Fruit fly (Drosophila melanogaster) whole organism, embryonic: ENCODE data around the gene CG5510.

Experiments
- Atf3 ChIP-seq: fragments of 200-800 bp; sonication (Bioruptor generic); optimal IDR thresholded peaks from 3 replicates; lab custom pipeline; 2016; ENCODE audit warnings: missing biosample characterization, missing genetic modification characterization
- Atf6 ChIP-seq: fragments of 200-800 bp; sonication (Bioruptor generic); IDR thresholded peaks from 2 replicates; pipeline ENCODE4 v1.3.6; 2022; ENCODE audit warnings: missing biosample characterization, missing genetic modification characterization
- C15 ChIP-seq: fragments of 200-800 bp; sonication (Bioruptor generic); IDR thresholded peaks from 3 replicates; pipeline ENCODE4 v1.3.6; 2022; ENCODE audit warnings: missing biosample characterization, missing genetic modification characterization
- CG10274 ChIP-seq: fragments of 200-800 bp; sonication (Bioruptor generic); optimal IDR thresholded peaks from 3 replicates; lab custom pipeline; 2017; ENCODE audit warnings: missing biosample characterization, mild to moderate bottlenecking, missing genetic modification characterization
- CG12104 ChIP-seq: fragments of 200-800 bp; sonication (Bioruptor generic); optimal IDR thresholded peaks from 3 replicates; lab custom pipeline; 2016; ENCODE audit warnings: missing biosample characterization, missing genetic modification characterization
- CG14965 ChIP-seq: fragments of 200-800 bp; sonication (Bioruptor generic); optimal IDR thresholded peaks from 2 replicates; lab custom pipeline; 2016; ENCODE audit warnings: missing biosample characterization, missing genetic modification characterization, borderline replicate concordance
- CG15696 ChIP-seq: fragments of 200-800 bp; sonication (Bioruptor generic); optimal IDR thresholded peaks from 2 replicates; lab custom pipeline; 2019; ENCODE audit warnings: missing biosample characterization, mild to moderate bottlenecking, missing genetic modification characterization, moderate library complexity
- CG16813 ChIP-seq: fragments of 200-800 bp; sonication (Bioruptor generic); IDR thresholded peaks from 3 replicates; pipeline ENCODE4 v1.3.6; 2022; ENCODE audit warnings: missing biosample characterization, missing genetic modification characterization; ENCODE audit not compliant: partially characterized antibody
- CG16815 ChIP-seq: fragments of 200-800 bp; sonication (Bioruptor generic); optimal IDR thresholded peaks from 3 replicates; lab custom pipeline; 2017; ENCODE audit warnings: missing biosample characterization, mild to moderate bottlenecking, missing genetic modification characterization
- CG16863 ChIP-seq: fragments of 200-800 bp; sonication (Bioruptor generic); optimal IDR thresholded peaks from 3 replicates; lab custom pipeline; 2016; ENCODE audit warnings: missing biosample characterization, missing genetic modification characterization
- CG17385 ChIP-seq: fragments of 200-800 bp; sonication (Bioruptor generic); optimal IDR thresholded peaks from 3 replicates; lab custom pipeline; 2018; ENCODE audit warnings: missing biosample characterization, mild to moderate bottlenecking, missing genetic modification characterization
- CG2889 ChIP-seq: fragments of 200-800 bp; sonication (Bioruptor generic); IDR thresholded peaks from 3 replicates; pipeline ENCODE4 v1.3.6; 2022; ENCODE audit warnings: missing biosample characterization, missing genetic modification characterization
- CG34376 ChIP-seq: fragments of 200-800 bp; sonication (Bioruptor generic); optimal IDR thresholded peaks from 2 replicates; lab custom pipeline; 2018; ENCODE audit warnings: missing biosample characterization, mild to moderate bottlenecking, missing genetic modification characterization
- CG4617 ChIP-seq: fragments of 200-800 bp; sonication (Bioruptor generic); optimal IDR thresholded peaks from 3 replicates; lab custom pipeline; 2016; ENCODE audit warnings: missing biosample characterization, missing genetic modification characterization, borderline replicate concordance
- Chrac-16 ChIP-seq: fragments of 200-800 bp; sonication (Bioruptor generic); optimal IDR thresholded peaks from 3 replicates; lab custom pipeline; 2016; ENCODE audit warnings: missing biosample characterization, missing genetic modification characterization
- Dfd ChIP-seq, 2 experiments: fragments of >200 bp; optimal IDR thresholded peaks; 2 replicates each; lab custom pipeline; 2017; ENCODE audit warnings: missing biosample characterization in 2 of 2, missing genetic modification characterization in 2 of 2
- Dip3 ChIP-seq: fragments of 200-800 bp; sonication (Bioruptor generic); optimal IDR thresholded peaks from 3 replicates; lab custom pipeline; 2016; ENCODE audit warnings: missing biosample characterization, missing genetic modification characterization
- Drgx ChIP-seq: fragments of 200-800 bp; sonication (Bioruptor generic); IDR thresholded peaks from 2 replicates; pipeline ENCODE4 v1.3.6; 2022; ENCODE audit warnings: missing biosample characterization, missing genetic modification characterization
- E2f2 ChIP-seq: fragments of 200-800 bp; sonication (Bioruptor generic); IDR thresholded peaks from 2 replicates; pipeline ENCODE4 v1.3.6; 2022; ENCODE audit warnings: missing biosample characterization, missing genetic modification characterization
- Gsc ChIP-seq: fragments of 200-800 bp; sonication (Bioruptor generic); IDR thresholded peaks from 2 replicates; pipeline ENCODE4 v1.3.6; 2022; ENCODE audit warnings: missing biosample characterization, missing genetic modification characterization
- H2.0 ChIP-seq: fragments of 200-800 bp; sonication (Bioruptor generic); IDR thresholded peaks from 2 replicates; pipeline ENCODE4 v1.3.6; 2022; ENCODE audit warnings: missing biosample characterization, missing genetic modification characterization
- Hey ChIP-seq: fragments of 200-800 bp; sonication (Bioruptor generic); optimal IDR thresholded peaks from 3 replicates; lab custom pipeline; 2018; ENCODE audit warnings: missing biosample characterization, mild to moderate bottlenecking, missing genetic modification characterization
- HmgZ ChIP-seq: fragments of 200-800 bp; sonication (Bioruptor generic); optimal IDR thresholded peaks from 2 replicates; lab custom pipeline; 2018; ENCODE audit warnings: missing biosample characterization, mild to moderate bottlenecking, missing genetic modification characterization
- Med ChIP-seq: fragments of 200-800 bp; sonication (Bioruptor generic); peaks from one replicate; lab custom pipeline; 2016; ENCODE audit warnings: missing biosample characterization, missing genetic modification characterization, mild to moderate bottlenecking, inconsistent platforms, moderate library complexity
- PHDP ChIP-seq: fragments of 200-800 bp; sonication (Bioruptor generic); optimal IDR thresholded peaks from 3 replicates; lab custom pipeline; 2018; ENCODE audit warnings: missing biosample characterization, mild to moderate bottlenecking, missing genetic modification characterization, moderate library complexity
- Pdp1 ChIP-seq, 2 experiments: fragments of 200-800 bp; sonication (Bioruptor generic); optimal IDR thresholded peaks; 3 replicates each; lab custom pipeline; 2016; ENCODE audit warnings: missing biosample characterization in 2 of 2, missing genetic modification characterization in 2 of 2, mild to moderate bottlenecking in 1 of 2, moderate library complexity in 1 of 2
- Rx ChIP-seq: fragments of 200-800 bp; sonication (Bioruptor generic); IDR thresholded peaks from 2 replicates; pipeline ENCODE4 v1.3.6; 2022; ENCODE audit warnings: missing biosample characterization, missing genetic modification characterization
- Scr ChIP-seq: fragments of 200-800 bp; sonication (Bioruptor generic); IDR thresholded peaks from 2 replicates; pipeline ENCODE4 v1.3.6; 2022; ENCODE audit warnings: missing biosample characterization, missing genetic modification characterization; ENCODE audit not compliant: partially characterized antibody
- Sry-β ChIP-seq: fragments of 200-800 bp; sonication (Bioruptor generic); optimal IDR thresholded peaks from 2 replicates; lab custom pipeline; 2018; ENCODE audit warnings: missing biosample characterization, mild to moderate bottlenecking, missing genetic modification characterization, moderate library complexity
- ab ChIP-seq: fragments of 200-800 bp; sonication (Bioruptor generic); optimal IDR thresholded peaks from 2 replicates; lab custom pipeline; 2016; ENCODE audit warnings: missing biosample characterization, missing genetic modification characterization
- abd-A ChIP-seq: fragments of 200-800 bp; sonication (Bioruptor generic); optimal IDR thresholded peaks from 3 replicates; lab custom pipeline; 2019; ENCODE audit warnings: missing biosample characterization, mild to moderate bottlenecking, missing genetic modification characterization, moderate library complexity
- aop ChIP-seq: fragments of 200-800 bp; sonication (Bioruptor generic); IDR thresholded peaks from 2 replicates; pipeline ENCODE4 v1.3.6; 2022; ENCODE audit warnings: missing biosample characterization, missing genetic modification characterization
- bcd ChIP-seq: fragments of 200-800 bp; sonication (Bioruptor generic); optimal IDR thresholded peaks from 2 replicates; lab custom pipeline; 2017; ENCODE audit warnings: missing biosample characterization, mild to moderate bottlenecking, missing genetic modification characterization
- br ChIP-seq: fragments of >200 bp; optimal IDR thresholded peaks from 2 replicates; lab custom pipeline; 2017
- cato ChIP-seq: fragments of 200-800 bp; sonication (Bioruptor generic); optimal IDR thresholded peaks from 2 replicates; lab custom pipeline; 2016; ENCODE audit warnings: missing biosample characterization, missing genetic modification characterization, borderline replicate concordance
- crp ChIP-seq, 2 experiments: fragments of 200-800 bp; sonication (Bioruptor generic); optimal IDR thresholded peaks; 2 replicates in 1 of 2; 3 replicates in 1 of 2; lab custom pipeline; 2017; ENCODE audit warnings: missing biosample characterization in 2 of 2, missing genetic modification characterization in 2 of 2, mild to moderate bottlenecking in 1 of 2, moderate library complexity in 1 of 2
- cwo ChIP-seq: fragments of 200-800 bp; sonication (Bioruptor generic); optimal IDR thresholded peaks from 3 replicates; lab custom pipeline; 2017; ENCODE audit warnings: missing biosample characterization, missing genetic modification characterization, mild to moderate bottlenecking, moderate library complexity, missing genetic modification reagents
- dan ChIP-seq: fragments of 200-800 bp; sonication (Bioruptor generic); IDR thresholded peaks from 2 replicates; pipeline ENCODE4 v1.3.6; 2022; ENCODE audit warnings: missing biosample characterization, missing genetic modification characterization
- gcm ChIP-seq: fragments of 200-800 bp; sonication (Bioruptor generic); optimal IDR thresholded peaks from 2 replicates; lab custom pipeline; 2019; ENCODE audit warnings: missing biosample characterization, mild to moderate bottlenecking, missing genetic modification characterization, moderate library complexity
- gem ChIP-seq: fragments of 200-800 bp; sonication (Bioruptor generic); optimal IDR thresholded peaks from 2 replicates; lab custom pipeline; 2019; ENCODE audit warnings: missing biosample characterization, mild to moderate bottlenecking, missing genetic modification characterization, moderate library complexity
- kah ChIP-seq: fragments of 200-800 bp; sonication (Bioruptor generic); optimal IDR thresholded peaks from 2 replicates; lab custom pipeline; 2018; ENCODE audit warnings: missing biosample characterization, mild to moderate bottlenecking, missing genetic modification characterization
- mam ChIP-seq: fragments of 200-800 bp; sonication (Bioruptor generic); optimal IDR thresholded peaks from 3 replicates; lab custom pipeline; 2016; ENCODE audit warnings: missing biosample characterization, missing genetic modification characterization
- nmo ChIP-seq: fragments of 200-800 bp; sonication (Bioruptor generic); optimal IDR thresholded peaks from 2 replicates; lab custom pipeline; 2018; ENCODE audit warnings: missing biosample characterization, mild to moderate bottlenecking, missing genetic modification characterization, moderate library complexity
- pfk ChIP-seq: fragments of 200-800 bp; sonication (Bioruptor generic); optimal IDR thresholded peaks from 2 replicates; lab custom pipeline; 2018; ENCODE audit warnings: missing biosample characterization, mild to moderate bottlenecking, missing genetic modification characterization, moderate library complexity
- pho ChIP-seq: fragments of 200-800 bp; sonication (Bioruptor generic); optimal IDR thresholded peaks from 2 replicates; lab custom pipeline; 2016; ENCODE audit warnings: missing biosample characterization, missing genetic modification characterization
- pita ChIP-seq: fragments of 200-800 bp; sonication (Bioruptor generic); optimal IDR thresholded peaks from 2 replicates; lab custom pipeline; 2017; ENCODE audit warnings: missing biosample characterization, mild to moderate bottlenecking, missing genetic modification characterization
- psq ChIP-seq: fragments of 200-800 bp; sonication (Bioruptor generic); optimal IDR thresholded peaks from 2 replicates; lab custom pipeline; 2017; ENCODE audit warnings: missing biosample characterization, missing genetic modification characterization
- shn ChIP-seq: fragments of 200-800 bp; sonication (Bioruptor generic); optimal IDR thresholded peaks from 3 replicates; lab custom pipeline; 2016; ENCODE audit warnings: missing biosample characterization, missing genetic modification characterization
- tgo ChIP-seq: fragments of 200-800 bp; sonication (Bioruptor generic); IDR thresholded peaks from 3 replicates; pipeline ENCODE4 v1.3.6; 2022; ENCODE audit warnings: missing biosample characterization, missing genetic modification characterization
- twi ChIP-seq: fragments of 200-800 bp; optimal IDR thresholded peaks from 2 replicates; lab custom pipeline; 2019; ENCODE audit warnings: missing biosample characterization, mild to moderate bottlenecking, missing genetic modification characterization, moderate library complexity
- wek ChIP-seq: fragments of 200-800 bp; sonication (Bioruptor generic); optimal IDR thresholded peaks from 3 replicates; lab custom pipeline; 2018; ENCODE audit warnings: missing biosample characterization, mild to moderate bottlenecking, missing genetic modification characterization, moderate library complexity

The CG5510 gene

DNA sequence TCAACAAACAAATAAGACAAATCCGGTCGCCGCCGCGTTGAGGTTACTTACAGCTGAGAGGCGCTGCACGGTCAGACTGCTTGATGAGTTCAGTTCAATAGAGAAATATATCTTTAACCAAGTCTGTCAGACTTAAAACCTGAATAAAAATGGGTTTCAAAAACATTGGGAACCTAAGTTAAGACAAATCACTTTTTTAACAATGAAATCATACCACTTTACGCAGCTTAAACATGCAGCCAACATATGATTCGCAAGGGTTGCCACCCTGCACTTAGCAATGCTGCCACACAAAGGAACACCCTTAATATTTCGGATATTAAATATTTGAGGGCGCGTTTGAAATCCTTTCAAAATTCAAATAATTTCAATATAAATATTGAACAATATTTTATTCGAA lies 19.3 kb upstream of the CG5510 start, which contains the start of gene CG5515 (continued):
- TF ChIP-seq crp (GFP tag; optimal IDR thresholded peaks at IDR 0.05; lab: Kevin White, UChicago) (peak; percentile 53 to 91), abd-A (tag; lab: Kevin White, UChicago) (no peak), mam (GFP tag; lab: Kevin White, UChicago) (peak; percentile 66), psq (GFP tag; lab: Kevin White, UChicago) (peak; percentile 26), wek (GFP tag; lab: Kevin White, UChicago) (peak; percentile 99), CG16813 (peak; percentile 64; the same call in 2 of the 3 replicates), Sry-β (GFP tag; lab: Kevin White, UChicago) (no peak), Scr (GFP tag; lab: Robert Waterston, UW) (peak; percentile 61), Rx (GFP tag; lab: Robert Waterston, UW) (peak; percentile 70), pita (no peak), Atf6 (GFP tag; lab: Robert Waterston, UW) (peak; percentile 86), pfk (GFP tag; lab: Kevin White, UChicago) (no peak), br (lab: Kevin White, UChicago) (no peak), CG10274 (GFP tag; lab: Kevin White, UChicago) (no peak), tgo (peak; percentile 83), CG12104 (GFP tag; lab: Kevin White, UChicago) (peak; percentile 56), Dfd (GFP tag; optimal IDR thresholded peaks at IDR 0.05; lab: Kevin White, UChicago) (no peak), CG4617 (GFP tag; lab: Kevin White, UChicago) (peak; percentile 85), CG2889 (GFP tag; lab: Robert Waterston, UW) (peak; percentile 82), Hey (tag; lab: Kevin White, UChicago) (no peak), twi (tag; lab: Kevin White, UChicago) (peak; percentile 41), nmo (GFP tag; lab: Kevin White, UChicago) (peak; percentile 87), Pdp1 (GFP tag; optimal IDR thresholded peaks at IDR 0.05; lab: Kevin White, UChicago) (peak; percentile 75 to 77), CG17385 (GFP tag; lab: Kevin White, UChicago) (peak; percentile 45), cwo (GFP tag; lab: Kevin White, UChicago) (no peak), CG34376 (GFP tag; lab: Kevin White, UChicago) (no peak), Med (GFP tag; lab: Kevin White, UChicago) (peak; percentile 97), Dip3 (GFP tag; lab: Kevin White, UChicago) (peak; percentile 86), Gsc (GFP tag; lab: Robert Waterston, UW) (0 out of 2 replicates have a peak, but pooled peaks have one; percentile 32), dan (no peak), bcd (GFP tag; lab: Kevin White, UChicago) (peak; percentile 64), Atf3 (peak; percentile 70), Drgx (peak; percentile 75), shn (peak; percentile 89), H2.0 (GFP tag; lab: Robert Waterston, UW) (peak; percentile 80), cato (peak; percentile 61), ab (peak; percentile 33), aop (GFP tag; lab: Robert Waterston, UW) (peak; percentile 21; the same call in 1 of the 2 replicates), CG16815 (peak; percentile 69), gem (tag; lab: Kevin White, UChicago) (peak; percentile 92), Chrac-16 (GFP tag; lab: Kevin White, UChicago) (peak; percentile 69), CG16863 (GFP tag; lab: Kevin White, UChicago) (peak; percentile 71), kah (no peak), E2f2 (GFP tag; lab: Robert Waterston, UW) (peak; percentile 86), CG15696 (tag; lab: Kevin White, UChicago) (peak; percentile 83), C15 (GFP tag; lab: Robert Waterston, UW) (no peak), gcm (GFP tag; lab: Kevin White, UChicago) (no peak), pho (peak; percentile 89), HmgZ (peak; percentile 82), CG14965 (GFP tag; lab: Kevin White, UChicago) (no peak), PHDP (tag; lab: Kevin White, UChicago) (peak; percentile 86)
